Fruit fly (Drosophila melanogaster) whole organism: ENCODE measurements around the gene aqz.

Experiments used
- CG8478 ChIP-seq: fragments of >200 bp; optimal IDR thresholded peaks from 2 replicates; lab custom pipeline; 2018; ENCODE audit warnings: inconsistent platforms
- Dll ChIP-seq: fragments of >200 bp; optimal IDR thresholded peaks from 2 replicates; lab custom pipeline; 2017
- EcR ChIP-seq, 2 experiments: fragments of >200 bp; optimal IDR thresholded peaks; 2 replicates each; lab custom pipeline; 2017; ENCODE audit warnings: missing biosample characterization in 2 of 2, missing genetic modification characterization in 2 of 2, missing genetic modification reagents in 2 of 2
- pan ChIP-seq: fragments of >200 bp; optimal IDR thresholded peaks from 2 replicates; lab custom pipeline; 2017
- psq ChIP-seq: fragments of >200 bp; optimal IDR thresholded peaks from 2 replicates; lab custom pipeline; 2017
- usp ChIP-seq: fragments of >200 bp; optimal IDR thresholded peaks from 2 replicates; lab custom pipeline; 2017; ENCODE audit warnings: missing biosample characterization, missing genetic modification characterization, mixed read lengths

The aqz gene

DNA sequence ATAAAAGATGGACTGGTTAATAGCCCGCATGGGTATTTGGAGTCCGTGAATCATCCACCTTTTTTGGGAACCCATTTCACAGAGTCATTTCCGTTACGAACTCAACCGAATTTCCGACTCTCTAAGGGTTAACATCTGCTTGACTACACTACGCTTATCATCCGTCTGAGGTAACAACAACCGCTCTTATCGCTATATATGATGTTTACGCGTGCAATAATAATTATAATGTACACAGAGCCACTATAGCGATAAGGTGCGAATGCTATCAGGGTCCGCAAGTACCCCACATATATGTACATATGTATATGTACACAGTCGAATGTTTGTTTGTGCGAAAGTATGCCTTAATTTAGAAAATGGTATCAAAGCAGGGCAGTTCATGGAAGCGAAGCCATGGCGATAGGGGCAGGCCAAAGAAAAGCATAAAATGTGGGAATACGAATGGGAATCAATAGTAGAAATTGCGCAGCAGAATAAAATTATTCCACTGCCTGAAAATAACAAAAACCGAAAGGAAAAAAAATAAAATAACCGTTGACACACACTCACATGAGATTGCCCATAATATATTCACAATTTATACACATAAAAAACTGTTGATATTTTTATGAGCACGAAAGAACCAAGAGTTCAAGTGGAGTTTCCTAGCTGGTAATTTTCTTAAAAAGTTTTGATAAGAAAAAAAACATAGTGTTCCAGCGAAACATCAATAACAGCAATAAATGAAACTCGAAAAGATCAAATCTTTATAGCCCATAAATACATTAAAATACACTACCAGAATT lies 9.9 kb downstream of the aqz start:
- no peak for TF ChIP-seq EcR (GFP tag; optimal IDR thresholded peaks at IDR 0.05; lab: Kevin White, UChicago)
- TF ChIP-seq psq (lab: Kevin White, UChicago) = no peak
- TF ChIP-seq usp (GFP tag; lab: Kevin White, UChicago) = no peak
- TF ChIP-seq Dll (lab: Kevin White, UChicago) = no peak
- TF ChIP-seq CG8478 = no peak
- no peak for TF ChIP-seq pan

DNA sequence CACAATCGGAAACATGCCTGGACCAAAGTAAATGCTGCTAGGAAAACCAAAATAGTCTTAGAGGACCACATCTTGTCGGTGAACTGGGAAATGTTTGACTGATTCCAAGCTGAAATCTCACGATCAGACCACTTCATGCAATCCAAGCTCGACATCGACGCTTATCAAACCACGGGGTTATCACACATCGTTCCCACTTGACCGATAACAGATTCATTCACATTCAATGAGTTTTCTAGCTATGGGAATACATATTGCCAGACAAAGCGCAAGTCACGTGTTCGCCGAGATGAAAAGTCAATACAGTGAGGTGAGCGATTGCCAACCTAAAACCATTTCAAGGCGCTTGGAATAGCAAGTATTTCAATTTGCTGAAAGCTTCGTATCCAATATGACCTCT lies 10.8 kb downstream of the aqz start:
- TF ChIP-seq usp (GFP tag; lab: Kevin White, UChicago) (no peak), psq (lab: Kevin White, UChicago) (no peak), EcR (GFP tag; optimal IDR thresholded peaks at IDR 0.05; lab: Kevin White, UChicago) (no peak), Dll (lab: Kevin White, UChicago) (no peak), CG8478 (no peak), pan (no peak)

DNA sequence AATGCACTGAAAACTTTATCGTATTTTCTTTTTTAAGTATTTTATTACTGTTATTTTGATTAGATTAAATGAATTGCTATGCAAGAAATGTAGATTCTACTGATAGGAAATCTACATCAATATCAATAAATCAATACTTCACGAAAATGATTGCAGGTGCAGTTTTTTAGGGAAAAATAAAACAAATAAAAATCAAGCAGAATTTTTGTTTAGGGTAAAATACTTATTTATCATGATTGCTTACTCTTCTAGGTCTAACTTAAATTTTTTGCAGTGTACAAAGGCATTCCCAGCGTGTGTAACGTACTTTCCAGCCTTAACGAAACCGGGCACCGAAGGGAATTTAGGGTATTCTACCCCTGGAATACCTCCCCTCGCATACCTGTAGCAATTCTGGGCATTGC lies 12.0 kb downstream of the aqz start:
- TF ChIP-seq psq (lab: Kevin White, UChicago) = no peak
- no peak for TF ChIP-seq CG8478
- no peak for TF ChIP-seq usp (GFP tag; lab: Kevin White, UChicago)
- no peak for TF ChIP-seq pan
- no peak for TF ChIP-seq EcR (GFP tag; optimal IDR thresholded peaks at IDR 0.05; lab: Kevin White, UChicago)
- no peak for TF ChIP-seq Dll (lab: Kevin White, UChicago)

DNA sequence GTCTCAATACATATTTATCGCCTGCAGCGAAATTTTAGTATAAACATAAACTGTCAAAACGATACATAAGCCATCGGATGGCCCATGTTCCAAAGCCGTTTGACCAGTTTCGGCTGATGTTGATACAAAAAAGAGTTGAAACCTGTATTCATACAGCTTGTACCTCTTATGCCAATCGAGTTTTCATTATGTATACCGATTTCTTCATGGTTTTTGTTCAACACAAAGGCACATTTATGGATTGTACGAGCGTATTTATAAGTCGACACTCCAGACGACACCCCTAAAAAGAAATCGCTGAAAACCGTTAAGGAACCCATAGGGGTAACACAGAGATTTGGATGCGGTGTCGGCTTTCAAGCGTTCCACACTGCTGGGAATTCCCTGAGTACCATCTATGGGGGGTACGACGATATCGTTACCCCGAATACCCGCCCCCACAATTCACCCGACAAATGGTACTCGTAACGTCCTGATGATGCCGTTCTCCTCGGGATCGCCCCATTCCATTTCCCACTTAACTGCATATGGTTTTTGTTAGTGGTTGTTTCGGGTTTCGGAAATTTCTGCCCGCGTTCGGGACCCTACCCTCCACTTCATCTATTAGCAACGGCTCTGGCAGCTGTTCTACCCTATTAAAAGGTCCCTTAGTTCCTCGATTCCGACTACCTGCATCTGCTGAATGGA lies 12.5 kb downstream of the aqz start:
- TF ChIP-seq psq (lab: Kevin White, UChicago) = no peak
- TF ChIP-seq pan = no peak
- TF ChIP-seq usp (GFP tag; lab: Kevin White, UChicago) = no peak
- no peak for TF ChIP-seq CG8478
- TF ChIP-seq EcR (GFP tag; optimal IDR thresholded peaks at IDR 0.05; lab: Kevin White, UChicago) = no peak
- no peak for TF ChIP-seq Dll (lab: Kevin White, UChicago)

DNA sequence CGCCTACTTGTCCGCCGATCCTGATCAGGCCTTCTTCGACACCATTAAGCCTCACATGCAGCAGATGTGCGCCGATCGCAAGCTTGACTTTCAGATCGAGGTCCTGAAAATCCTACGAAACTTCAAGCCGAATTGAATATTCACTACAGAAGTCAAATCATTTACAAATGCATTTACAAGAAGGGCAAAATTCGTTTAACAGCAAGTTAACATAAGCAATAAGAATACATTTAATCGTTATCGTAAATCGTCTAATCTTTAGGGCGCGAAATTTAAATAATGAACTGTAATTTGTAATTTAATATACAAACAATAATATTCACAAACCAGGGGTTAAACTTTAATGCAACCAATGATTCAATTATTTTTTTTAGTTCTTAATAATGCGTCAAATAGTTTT lies 13.4 kb downstream of the aqz start:
- TF ChIP-seq pan = no peak

DNA sequence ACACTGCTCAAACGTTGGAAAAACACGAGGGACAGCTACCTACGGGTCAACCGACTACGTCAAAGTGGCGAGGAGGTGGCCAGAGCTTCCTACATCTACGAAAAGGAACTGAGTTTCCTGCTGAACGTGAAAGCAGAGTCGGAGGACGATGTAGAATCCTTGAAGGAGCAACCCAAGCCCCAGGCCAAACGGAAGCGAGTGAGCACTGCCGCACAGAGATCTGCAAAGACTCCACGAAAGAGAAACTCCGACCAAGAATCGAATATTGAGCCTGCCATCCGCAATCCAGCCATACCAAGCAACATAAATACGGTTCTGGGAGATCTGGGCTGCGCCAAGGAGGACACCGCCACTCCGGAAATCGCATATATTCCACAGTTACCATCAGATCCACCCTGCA lies 13.8 kb downstream of the aqz start:
- TF ChIP-seq EcR (GFP tag; optimal IDR thresholded peaks at IDR 0.05; lab: Kevin White, UChicago) = no peak
- TF ChIP-seq usp (GFP tag; lab: Kevin White, UChicago) = no peak
- TF ChIP-seq pan = no peak
- TF ChIP-seq CG8478 = no peak
- no peak for TF ChIP-seq psq (lab: Kevin White, UChicago)
- TF ChIP-seq Dll (lab: Kevin White, UChicago) = no peak

DNA sequence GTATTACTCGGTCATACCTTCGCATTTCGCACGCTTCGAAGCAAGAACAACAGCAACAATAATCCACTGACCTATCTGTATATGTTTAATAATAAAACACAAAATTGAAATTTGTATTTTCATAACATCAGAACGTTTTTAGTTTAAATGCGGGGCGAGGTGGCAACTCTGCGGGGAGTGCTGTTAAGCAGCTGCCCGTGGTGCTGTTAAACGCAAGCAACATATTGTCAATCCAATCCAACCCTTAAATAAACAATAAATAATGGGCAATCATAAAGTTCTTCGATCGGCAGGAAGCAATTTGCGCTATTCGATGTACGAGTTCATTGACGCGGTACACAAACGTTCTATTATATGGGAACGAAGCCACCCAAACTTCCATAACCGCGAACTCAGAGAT lies 14.4 kb downstream of the aqz start, which contains the start of gene hng2:
Gene hng2, plus strand, starts transcription at position 219 of the 400 bp plus-strand sequence.
- TF ChIP-seq psq (lab: Kevin White, UChicago) (no peak), EcR (GFP tag; optimal IDR thresholded peaks at IDR 0.05; lab: Kevin White, UChicago) (no peak), Dll (lab: Kevin White, UChicago) (no peak), pan (no peak), CG8478 (no peak), usp (GFP tag; lab: Kevin White, UChicago) (no peak)

DNA sequence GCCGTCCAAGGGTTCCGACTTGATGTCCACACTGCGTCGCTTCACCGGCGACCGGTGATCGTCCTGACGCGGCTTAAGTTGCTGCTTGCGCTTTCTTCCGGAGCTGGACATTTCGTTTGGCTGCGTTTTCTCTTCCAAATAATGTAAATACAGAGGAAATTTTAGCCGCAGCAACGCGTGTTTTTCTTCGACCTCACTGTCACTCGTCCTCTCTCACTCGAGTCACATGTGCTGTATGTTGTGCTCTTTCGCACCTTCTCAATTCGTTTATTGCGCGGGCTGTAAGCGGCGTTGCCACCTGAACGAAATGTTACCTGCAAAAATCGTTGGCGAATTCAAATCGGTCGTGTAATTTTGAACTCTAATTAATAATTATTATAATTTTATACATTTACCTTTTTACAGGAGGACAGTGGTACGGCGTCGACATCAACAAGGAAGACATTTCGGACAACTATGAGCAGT lies 15.1 kb downstream of the aqz start, which contains the start of gene CG9839:
Gene CG9839, minus strand, starts transcription at position 415 of the 465 bp plus-strand sequence.
- TF ChIP-seq usp (GFP tag; lab: Kevin White, UChicago) (no peak), EcR (GFP tag; optimal IDR thresholded peaks at IDR 0.05; lab: Kevin White, UChicago) (no peak), CG8478 (no peak), psq (lab: Kevin White, UChicago) (no peak), pan (no peak), Dll (lab: Kevin White, UChicago) (no peak)

DNA sequence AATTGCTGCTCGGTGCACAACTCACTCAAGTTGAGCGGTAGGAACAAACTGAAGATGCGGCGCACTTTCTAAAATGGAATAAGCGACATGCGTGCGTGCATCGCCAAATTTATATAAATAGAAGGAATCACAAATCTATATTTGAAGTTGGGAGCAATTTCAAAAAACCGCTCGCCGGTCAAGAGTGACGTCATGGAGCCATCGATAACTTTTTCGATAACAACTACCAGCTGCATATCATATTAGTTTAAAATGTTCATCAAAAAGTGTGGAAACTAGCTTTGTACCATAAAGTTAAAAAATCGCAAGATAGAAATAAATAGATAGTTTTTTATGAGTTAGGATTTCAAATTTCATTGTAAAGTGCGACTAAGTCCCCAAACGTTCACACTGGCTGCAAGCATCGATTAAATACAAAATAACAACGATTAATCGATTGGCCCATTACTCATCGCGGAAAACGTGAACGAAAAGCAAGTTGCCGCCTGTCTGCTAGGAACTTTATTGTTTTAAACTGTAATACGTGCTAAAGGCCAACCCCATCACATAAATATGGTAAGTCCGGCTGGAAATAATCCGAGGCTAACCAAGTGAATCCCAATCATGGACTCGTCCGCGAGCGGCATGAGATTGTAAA lies 19.2 kb downstream of the aqz start, which contains the start of the genes Pif1A, Pif1B and CCT7:
Gene Pif1A, minus strand, starts transcription at position 51 of the 637 bp plus-strand sequence.
Gene Pif1B, minus strand, starts transcription at position 51 of the 637 bp plus-strand sequence.
Gene CCT7, plus strand, starts transcription at position 439 of the 637 bp plus-strand sequence.
- TF ChIP-seq usp (GFP tag; lab: Kevin White, UChicago) = no peak
- no peak for TF ChIP-seq psq (lab: Kevin White, UChicago)
- TF ChIP-seq CG8478 = no peak
- TF ChIP-seq Dll (lab: Kevin White, UChicago) = no peak
- no peak for TF ChIP-seq pan
- no peak for TF ChIP-seq EcR (GFP tag; optimal IDR thresholded peaks at IDR 0.05; lab: Kevin White, UChicago)

DNA sequence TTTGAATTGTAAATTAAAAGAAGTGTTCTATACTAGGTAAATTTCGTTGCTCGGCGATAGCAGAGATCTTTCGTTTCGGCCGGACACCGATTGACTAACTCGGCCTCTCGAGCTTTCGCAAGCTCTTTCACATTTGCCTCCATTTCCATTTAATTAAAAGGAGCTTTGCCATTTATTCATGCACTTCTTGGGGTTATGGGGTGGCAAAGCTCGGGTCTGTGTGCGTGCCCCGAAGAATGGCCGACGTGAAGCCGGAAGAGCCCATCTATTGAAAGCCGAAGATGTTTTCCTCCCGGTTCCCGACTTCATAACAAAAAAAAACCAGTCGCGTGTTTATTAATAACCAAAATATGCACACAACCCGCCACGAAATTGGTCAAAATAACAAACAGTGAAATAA lies 20.6 kb downstream of the aqz start:
- TF ChIP-seq EcR (GFP tag; optimal IDR thresholded peaks at IDR 0.05; lab: Kevin White, UChicago) = no peak
- TF ChIP-seq Dll (lab: Kevin White, UChicago) = no peak
- TF ChIP-seq usp (GFP tag; lab: Kevin White, UChicago) = no peak
- no peak for TF ChIP-seq pan
- TF ChIP-seq psq (lab: Kevin White, UChicago) = no peak
- TF ChIP-seq CG8478 = no peak

DNA sequence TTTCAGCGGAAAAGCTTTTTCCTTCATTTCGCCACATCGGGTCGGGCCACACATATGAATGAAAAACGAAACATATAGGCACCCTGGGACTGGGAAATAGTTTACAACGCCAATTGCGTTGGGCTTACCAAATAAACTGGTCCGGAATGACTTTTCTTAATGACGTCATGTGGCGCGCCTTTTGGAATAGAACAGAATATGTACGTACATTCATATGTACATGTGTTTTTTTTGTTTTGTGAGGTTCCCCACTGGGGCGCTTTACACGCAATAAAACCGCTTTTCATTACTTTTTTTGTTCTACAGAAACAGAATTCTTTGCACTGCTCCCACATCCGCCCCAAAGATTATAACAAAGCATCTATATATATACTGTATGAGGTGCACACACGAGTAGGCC lies 22.1 kb downstream of the aqz start:
- no peak for TF ChIP-seq CG8478
- TF ChIP-seq EcR (GFP tag; optimal IDR thresholded peaks at IDR 0.05; lab: Kevin White, UChicago) = no peak
- TF ChIP-seq Dll (lab: Kevin White, UChicago) = no peak
- TF ChIP-seq psq (lab: Kevin White, UChicago) = no peak
- TF ChIP-seq pan = no peak
- TF ChIP-seq usp (GFP tag; lab: Kevin White, UChicago) = no peak
